Fruit fly (Drosophila melanogaster): ENCODE data around the gene CG15362.

The CG15362 gene

DNA sequence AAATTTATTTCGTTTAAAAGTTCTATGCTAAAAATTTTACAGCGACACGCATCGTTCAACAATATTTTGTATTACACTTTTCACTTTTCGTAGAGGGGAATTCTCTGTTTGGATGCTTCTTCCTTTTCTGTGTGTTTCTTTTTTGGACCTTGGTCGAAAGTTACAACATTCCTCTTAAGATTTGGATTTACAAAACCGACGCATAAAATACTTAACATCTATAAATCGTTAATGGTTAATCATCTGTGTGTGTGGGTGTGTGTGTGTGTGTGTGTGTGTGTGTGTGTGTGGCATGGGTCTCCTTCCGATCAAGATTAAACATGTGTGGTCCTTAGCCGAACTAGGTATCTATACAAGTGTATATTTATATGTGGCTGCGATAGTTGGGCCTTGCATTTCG is 5.5 kb upstream of the CG15362 start:
- TF ChIP-seq CG17801 (GFP tag; optimal IDR thresholded peaks at IDR 0.05; ENCODE audit: partially characterized antibody) = no peak

DNA sequence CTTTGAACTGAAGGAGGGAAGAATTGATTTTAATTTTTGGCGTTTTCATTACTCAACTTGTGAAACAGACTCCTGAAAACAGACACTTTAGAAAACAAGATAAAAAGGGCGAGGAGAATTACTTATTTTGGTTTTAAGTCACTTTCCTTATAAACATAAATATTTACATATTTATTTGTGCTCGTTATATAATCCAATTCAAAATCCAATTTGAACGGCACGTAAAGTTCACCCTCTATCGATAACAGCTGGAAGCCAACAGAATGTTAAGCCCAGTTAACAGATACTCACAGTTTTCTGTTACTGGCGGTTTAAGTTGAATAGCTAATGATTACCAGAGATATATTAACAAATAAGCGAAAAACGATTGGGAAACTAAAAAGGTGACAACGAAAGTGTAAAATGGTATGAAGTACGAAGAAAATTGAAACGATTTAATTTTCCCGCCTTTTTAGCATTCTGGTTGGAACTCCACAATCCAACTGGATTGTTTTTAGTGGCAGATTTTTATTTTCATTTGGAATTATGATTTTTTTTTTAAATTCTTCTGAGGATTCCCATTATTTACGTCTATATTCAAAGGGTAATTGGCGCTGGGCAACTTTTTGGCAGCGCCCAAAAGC is 1.7 kb upstream of the CG15362 start:
- TF ChIP-seq CG17801 (GFP tag; optimal IDR thresholded peaks at IDR 0.05; ENCODE audit: partially characterized antibody) = no peak

DNA sequence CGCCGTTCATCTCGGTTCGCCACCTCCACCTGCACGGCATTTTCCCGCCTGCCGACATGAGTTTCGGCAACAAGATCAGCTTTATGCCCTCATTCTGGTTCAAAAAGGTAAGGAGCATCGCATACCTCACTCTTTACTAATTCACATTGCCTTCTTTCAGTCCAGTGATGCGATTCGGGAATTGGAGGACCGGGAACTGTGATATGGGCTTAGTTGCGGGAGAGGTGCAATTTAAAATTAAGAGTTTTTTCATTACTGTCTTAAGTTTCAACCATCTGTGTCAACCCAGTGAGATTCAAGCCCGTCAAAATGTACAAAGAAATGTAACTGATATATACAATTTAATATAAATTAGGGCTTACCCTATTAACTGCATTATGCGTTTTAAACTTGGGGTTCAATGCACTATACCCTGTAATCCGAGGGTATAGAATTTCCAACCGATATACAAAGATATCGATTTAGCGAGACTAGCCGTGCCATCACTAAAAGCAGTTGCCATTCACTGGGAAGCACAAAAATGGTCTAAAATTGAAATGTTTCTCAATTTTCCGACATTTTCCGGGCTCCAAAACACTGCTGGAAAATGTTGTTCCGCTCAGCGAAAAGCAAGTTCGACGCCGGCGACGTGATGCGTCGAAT is 871 bp downstream of the CG15362 start, which contains the start of gene CG7289:
CG7289 (plus strand) TSS at position 492 of the 642 bp plus-strand sequence.
- TF ChIP-seq CG17801 (GFP tag; optimal IDR thresholded peaks at IDR 0.05; ENCODE audit: partially characterized antibody) = peak; percentile 24

DNA sequence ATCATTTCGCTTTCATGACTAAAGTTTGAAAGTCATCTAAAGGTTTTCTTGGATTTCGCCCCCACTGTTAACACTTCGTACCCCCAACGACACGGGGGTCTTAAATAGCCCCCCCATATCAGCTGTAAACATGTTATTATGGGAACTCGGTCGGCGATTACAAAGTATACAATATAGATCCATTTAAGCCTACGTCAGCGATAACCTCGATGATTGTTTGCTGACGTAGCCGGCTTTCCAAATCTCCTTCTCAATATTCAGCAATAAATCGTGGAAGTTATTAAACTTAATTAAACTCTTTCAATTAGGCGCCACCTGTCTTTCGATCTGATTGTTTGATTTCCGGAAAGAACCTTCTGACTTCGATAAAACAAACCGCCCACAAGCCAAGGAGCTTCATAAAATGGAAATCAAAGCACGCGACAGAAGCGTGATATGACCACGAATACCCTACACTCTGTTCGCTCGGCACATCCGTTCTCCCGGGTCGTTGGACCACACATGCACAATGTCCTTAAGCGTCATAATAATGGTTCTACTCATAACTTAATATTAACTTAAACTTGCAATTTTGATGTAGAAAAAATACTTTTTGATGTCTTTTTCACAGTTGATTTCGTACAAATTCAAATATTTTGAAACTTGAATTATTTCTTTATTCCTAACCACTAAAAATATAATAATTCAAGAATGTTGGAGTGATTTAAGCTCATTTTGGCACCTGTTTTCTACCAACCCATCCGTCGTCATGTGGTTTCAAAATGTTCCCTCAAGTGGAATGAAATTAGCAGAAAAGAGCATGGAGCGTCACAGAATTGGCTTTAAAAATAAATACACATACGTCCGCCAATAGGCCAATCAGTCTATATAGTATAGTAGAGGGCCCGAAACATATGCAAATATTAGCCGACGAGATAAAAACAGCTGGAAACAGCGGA is 5.6 kb downstream of the CG15362 start:
- TF ChIP-seq CG17801 (GFP tag; optimal IDR thresholded peaks at IDR 0.05; ENCODE audit: partially characterized antibody) = peak; percentile 18

DNA sequence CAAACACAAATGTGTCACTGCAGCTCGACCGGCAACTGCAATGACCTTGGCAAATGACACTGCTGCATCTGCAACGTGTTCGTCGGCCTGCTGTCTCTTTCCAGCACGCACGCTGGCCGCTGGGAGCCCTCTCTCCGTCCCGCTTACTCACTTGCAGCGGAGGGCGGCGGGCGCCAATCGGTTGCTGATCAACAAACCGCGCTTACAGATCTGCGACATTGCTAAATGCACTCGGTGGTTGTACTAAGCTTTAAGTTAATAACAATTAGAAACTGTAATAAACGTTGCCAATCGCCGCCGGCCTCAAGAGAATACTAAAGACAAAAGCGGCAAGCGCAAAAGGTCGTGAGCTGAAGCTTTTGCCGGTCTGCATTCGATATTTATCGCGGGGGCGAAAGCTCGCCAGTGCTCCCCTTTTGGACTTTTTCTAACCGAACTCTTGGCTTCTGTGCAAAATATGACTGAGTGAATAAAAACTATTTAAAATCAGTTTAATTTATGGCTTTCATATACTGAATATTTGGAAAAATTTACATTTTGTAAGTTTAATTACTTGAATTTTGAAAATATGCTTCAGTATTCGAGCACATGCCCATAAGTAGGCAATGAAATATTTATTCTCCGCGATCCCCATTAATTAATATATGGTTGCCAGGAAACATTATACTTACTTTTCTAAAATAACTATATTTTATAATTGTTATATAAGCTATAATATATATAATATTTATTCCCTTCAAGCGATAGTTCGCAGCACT is 6.6 kb downstream of the CG15362 start, which contains the start of gene Got2:
Got2 (minus strand) TSS at position 325 of the 758 bp plus-strand sequence.
- TF ChIP-seq CG17801 (GFP tag; optimal IDR thresholded peaks at IDR 0.05; ENCODE audit: partially characterized antibody) = peak; percentile 42

DNA sequence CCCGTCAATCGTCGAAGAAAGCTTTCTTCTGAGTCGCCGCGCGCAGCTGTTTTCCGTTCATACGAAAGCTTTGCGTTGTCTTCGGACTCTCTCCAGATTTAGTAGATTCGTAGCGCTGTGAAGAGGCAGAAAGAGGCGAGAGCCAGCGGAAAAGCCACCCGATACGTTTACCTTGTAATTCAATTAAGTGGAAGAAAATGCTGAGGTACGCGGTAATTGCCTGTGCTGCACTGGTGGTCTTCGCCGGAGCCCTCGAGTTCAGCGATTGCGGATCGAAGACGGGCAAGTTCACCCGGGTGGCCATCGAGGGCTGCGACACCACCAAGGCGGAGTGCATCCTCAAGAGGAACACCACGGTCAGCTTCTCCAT is 7.2 kb downstream of the CG15362 start, which contains the start of gene Npc2a:
Npc2a (plus strand) TSS at position 99 of the 370 bp plus-strand sequence.
- peak; percentile 16 for TF ChIP-seq CG17801 (GFP tag; optimal IDR thresholded peaks at IDR 0.05; ENCODE audit: partially characterized antibody)

DNA sequence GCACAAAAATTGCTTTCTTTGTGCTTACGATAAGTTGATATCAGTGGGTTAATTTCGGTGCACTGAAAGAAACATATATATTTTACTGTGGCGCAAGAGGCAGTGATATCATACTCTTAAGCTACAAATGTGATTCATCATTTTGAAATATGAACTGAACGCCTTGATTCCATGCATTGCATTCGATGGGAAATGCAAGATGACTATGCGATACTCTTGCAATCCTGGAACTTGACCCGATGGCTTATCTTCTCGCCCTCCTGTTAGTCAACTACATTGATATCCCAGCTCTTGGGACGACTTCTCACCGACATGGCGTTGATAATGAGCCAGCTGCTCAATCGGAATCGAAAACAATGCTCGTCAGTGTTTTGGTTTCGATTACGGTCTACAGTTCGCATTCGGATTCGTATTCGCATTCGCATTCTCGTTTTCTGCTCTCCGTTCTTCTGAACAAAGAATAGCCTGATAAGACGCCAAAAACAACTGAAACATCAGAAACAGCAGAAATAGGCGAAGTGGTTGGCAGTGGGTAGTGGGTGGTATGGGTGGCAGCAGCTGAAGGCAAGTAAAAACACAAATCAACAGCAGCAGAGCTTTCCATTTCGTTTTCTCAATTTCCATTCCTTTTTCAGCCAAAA is 8.4 kb downstream of the CG15362 start:
- peak; percentile 19 for TF ChIP-seq CG17801 (GFP tag; optimal IDR thresholded peaks at IDR 0.05; ENCODE audit: partially characterized antibody)

DNA sequence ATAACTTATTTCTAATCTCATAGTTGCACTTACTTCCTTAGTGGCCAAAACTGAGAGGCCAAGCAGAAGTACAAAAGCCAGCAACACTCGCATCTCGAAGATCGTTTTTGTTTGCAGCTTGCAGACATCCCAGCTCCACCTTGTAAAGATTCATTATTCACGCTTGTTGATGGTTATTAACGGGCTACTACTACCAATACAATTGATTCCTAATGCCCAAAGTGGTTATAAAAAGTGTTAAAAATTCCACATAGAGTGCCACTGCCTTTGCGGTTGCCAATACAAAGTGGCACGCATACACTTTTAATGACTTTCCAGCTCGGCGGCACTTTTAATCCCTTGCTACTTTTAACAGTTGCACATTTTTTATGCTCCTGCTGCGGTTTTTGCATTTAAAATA is 11.1 kb downstream of the CG15362 start, which contains the start of gene Obp22a:
Obp22a (minus strand) TSS at position 101 of the 400 bp plus-strand sequence.
- no peak for TF ChIP-seq CG17801 (GFP tag; optimal IDR thresholded peaks at IDR 0.05; ENCODE audit: partially characterized antibody)

DNA sequence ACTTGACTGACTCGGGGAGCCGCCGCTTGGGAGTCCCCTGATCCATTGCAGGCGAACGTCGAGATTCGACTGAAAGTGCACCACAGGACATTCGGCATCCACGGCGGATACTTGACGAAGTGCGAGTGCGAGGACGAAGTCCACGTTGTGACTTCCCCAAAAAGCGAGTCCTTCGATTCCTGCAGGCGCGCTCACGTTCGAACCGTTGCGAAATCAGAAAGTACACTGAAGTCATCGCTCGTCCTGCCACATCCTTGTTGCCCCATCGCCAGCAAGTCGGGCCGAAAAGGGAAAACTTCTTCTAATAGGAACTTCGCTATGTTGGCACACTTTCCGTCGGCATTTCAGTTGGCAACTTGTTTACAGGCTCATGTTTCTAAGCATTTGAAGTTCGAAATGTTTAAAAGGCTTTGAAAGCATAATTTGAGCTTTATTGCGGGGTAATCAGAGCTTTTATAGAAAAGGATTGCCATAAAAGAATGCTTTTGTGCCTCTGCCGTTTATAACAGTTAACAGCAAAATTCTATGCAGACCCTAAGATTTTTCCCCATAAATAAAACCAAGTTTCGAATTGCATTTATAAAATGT is 25.2 kb downstream of the CG15362 start, which contains the start of gene CG33543:
CG33543 (minus strand) TSS at position 232 of the 588 bp plus-strand sequence.
- TF ChIP-seq CG17801 (GFP tag; optimal IDR thresholded peaks at IDR 0.05; ENCODE audit: partially characterized antibody) = no peak

DNA sequence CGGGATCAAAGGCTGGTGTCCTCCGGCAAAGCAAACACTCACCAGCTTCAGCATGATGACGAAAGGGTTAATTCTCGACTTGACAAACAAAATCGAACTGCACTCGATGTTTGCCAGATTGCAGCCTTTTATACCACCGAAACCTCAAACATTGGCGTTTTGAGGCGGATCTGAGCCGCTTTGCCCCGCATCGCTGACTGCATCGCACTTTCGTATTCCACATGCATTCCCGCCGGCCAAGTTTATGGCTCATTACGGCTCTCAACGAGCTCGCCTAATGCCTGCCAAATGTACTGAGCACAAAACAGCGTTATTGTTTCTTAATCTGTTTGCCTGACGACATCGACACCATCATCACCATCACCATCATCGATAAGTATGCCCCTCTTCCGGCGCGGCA is 26.1 kb downstream of the CG15362 start, which contains the start of gene CG15353:
CG15353 (minus strand) TSS at position 101 of the 400 bp plus-strand sequence.
- no peak for TF ChIP-seq CG17801 (GFP tag; optimal IDR thresholded peaks at IDR 0.05; ENCODE audit: partially characterized antibody)

DNA sequence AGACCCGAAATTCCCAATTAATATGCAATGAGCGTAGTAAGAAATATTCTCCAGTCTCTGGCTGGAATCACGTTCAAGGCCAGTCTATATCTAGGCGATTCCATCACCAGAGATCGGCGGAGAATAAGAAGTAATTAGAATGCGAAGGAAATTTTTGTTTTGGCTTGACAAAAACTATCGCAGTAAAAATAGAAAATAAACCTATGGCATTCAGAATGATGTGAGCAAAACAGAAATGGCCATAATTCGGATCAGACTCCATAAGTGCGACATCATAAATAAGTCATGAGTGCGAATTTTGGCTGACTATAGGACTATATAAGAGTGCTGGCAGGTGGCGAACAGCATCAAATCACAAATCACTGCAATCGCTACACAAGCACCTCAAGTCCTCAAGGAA is 27.1 kb downstream of the CG15362 start, which contains the start of gene Nplp4:
Nplp4 (plus strand) TSS at position 301 of the 400 bp plus-strand sequence.
- no peak for TF ChIP-seq CG17801 (GFP tag; optimal IDR thresholded peaks at IDR 0.05; ENCODE audit: partially characterized antibody)

DNA sequence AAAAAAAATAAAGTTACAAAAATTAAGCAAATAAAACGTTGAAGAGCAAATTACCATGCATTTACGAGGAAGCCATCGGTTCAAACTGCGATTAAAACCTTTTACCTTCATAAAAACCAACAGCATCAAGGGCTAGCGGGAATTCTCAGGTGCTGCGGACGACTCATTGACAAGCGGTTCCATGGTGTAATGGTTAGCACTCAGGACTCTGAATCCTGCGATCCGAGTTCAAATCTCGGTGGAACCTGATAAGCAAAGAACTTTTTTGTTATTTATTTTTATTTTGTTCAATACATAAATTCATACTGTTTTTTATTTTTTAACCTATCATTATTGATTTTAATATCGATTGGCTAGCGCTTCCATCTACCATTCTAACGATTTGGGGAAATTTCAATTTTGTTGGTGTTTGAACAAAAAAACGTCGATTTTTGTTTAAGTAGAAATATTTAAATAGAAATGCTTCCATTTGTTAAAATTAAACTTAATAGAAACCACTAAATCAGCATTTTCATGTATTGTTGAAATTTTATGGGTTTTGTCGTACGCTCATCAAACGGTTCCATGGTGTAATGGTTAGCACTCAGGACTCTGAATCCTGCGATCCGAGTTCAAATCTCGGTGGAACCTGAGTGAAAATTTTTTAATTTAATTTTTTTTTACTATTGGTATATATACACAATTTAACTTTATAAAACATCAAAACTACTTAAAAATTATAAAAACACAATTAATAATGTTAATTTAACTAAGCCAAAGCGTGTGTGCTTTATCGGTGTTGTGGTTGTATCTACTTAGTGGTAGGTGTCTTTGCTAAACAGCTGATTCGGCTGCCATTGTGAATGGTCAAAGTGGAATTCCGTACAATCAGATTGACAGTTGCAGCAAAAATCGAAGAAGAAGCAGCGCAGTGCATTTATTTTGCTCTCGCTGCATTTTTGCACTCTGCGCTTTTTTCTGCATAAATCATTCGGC is 28.3 kb downstream of the CG15362 start, which contains the start of gene CG4238:
CG4238 (plus strand) TSS at position 880 of the 975 bp plus-strand sequence.
- TF ChIP-seq CG17801 (GFP tag; optimal IDR thresholded peaks at IDR 0.05; ENCODE audit: partially characterized antibody) = peak; percentile 53
